Fruit fly (Drosophila melanogaster): ENCODE measurements around the gene CG32797.
A peak's percentile ranks its signal among the peaks of the same experiment; 100 is the strongest.

Gene CG32797

DNA sequence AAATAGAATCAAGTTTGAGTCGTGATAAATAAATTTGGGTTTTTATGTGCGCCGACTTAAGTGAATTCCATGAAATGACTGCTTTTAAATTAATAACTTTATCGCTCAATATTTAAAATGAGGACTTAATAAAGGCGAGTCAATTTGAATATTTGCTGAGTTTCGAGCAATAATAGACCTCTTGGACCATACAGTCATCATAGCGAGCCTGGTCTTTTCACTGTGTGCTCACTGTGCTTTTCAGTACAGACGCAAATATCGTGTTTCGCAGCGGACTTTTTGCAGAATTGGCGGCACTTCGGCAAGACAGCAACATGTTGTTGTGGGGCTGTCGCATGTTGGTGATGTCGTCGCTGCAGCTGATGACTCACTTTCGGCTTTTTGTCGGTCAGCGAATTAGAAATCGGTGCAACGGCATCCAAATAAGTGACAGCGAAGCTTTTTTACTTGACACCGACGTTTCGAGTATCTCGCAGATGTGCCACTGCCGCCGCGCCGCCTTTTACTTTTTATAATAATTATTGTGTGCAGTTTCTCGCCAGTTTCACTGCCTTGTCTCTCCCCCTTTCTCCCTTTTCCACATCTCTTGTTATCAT is 32.3 kb upstream of the CG32797 start (continued):
- TF ChIP-seq CG4318 (GFP tag; optimal IDR thresholded peaks at IDR 0.05) (no peak), CG34406 (GFP tag; optimal IDR thresholded peaks at IDR 0.05) (no peak), eg (GFP tag; IDR thresholded peaks at IDR 0.05) (peak; percentile 51; the same call in 1 of the 3 replicates), CG7368 (GFP tag; optimal IDR thresholded peaks at IDR 0.05) (no peak), OdsH (GFP tag; optimal IDR thresholded peaks at IDR 0.05) (no peak), esn (GFP tag; optimal IDR thresholded peaks at IDR 0.05) (no peak), CG32006 (GFP tag; optimal IDR thresholded peaks at IDR 0.05) (peak; percentile 5), CG3919 (GFP tag; optimal IDR thresholded peaks at IDR 0.05) (no peak), fkh (GFP tag; optimal IDR thresholded peaks at IDR 0.05) (no peak), CG8119 (GFP tag; IDR thresholded peaks at IDR 0.05) (no peak), Smox (GFP tag; optimal IDR thresholded peaks at IDR 0.05) (no peak), CG6163 (GFP tag; IDR thresholded peaks at IDR 0.05) (0 out of 3 replicates have a peak, but pooled peaks have one; percentile 41), dsx (GFP tag; optimal IDR thresholded peaks at IDR 0.05; ENCODE audit: poor library complexity, severe bottlenecking) (no peak), vri (GFP tag; optimal IDR thresholded peaks at IDR 0.05) (no peak), dac (GFP tag; optimal IDR thresholded peaks at IDR 0.05) (no peak), CG3032 (tag; optimal IDR thresholded peaks at IDR 0.05) (no peak), CG8632 (GFP tag; optimal IDR thresholded peaks at IDR 0.05) (no peak), Eip75B (GFP tag; optimal IDR thresholded peaks at IDR 0.05) (no peak), CG31627 (GFP tag; optimal IDR thresholded peaks at IDR 0.05) (no peak), CG10669 (GFP tag; optimal IDR thresholded peaks at IDR 0.05) (no peak)

DNA sequence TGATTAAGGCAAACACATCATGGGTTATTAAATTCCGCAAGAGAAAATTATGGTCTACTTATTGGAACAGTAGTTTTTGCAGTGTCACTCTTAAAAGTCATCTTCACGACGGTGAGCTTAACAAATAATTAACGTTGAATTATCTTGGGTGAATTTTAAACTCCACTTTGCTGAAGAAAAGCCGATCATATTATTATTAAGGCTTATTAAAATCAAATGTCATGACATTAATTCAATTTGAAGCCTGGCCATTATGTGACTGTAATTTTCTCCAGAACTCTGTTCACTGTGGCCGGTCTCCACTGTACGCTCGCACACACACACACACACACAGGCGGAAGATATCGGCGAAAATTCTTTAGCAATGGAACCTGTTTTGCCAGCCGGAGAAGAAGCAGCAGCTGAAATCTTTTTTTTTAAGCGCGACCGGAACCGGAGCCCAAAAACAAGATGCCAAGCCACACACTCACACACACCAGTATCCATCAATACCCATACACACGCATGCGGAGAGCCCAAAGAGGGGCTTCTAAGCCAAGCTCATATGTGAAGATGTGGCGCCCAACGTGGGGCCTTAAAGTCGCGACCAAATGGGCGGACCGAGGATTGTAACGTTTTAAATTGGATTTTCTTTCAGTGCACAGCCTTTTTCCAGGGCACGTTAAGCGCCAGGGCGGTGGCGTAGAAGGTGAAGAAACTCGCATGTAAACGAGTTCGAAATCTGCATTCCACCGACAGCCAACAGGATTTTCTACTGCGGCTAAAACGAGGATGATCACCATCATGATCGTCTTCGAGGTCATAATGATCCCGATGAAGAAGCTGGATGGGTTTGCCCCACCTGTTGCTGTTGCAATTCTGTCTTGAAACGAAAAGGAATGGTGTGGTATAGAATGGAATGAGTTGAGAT is 29.9 kb upstream of the CG32797 start:
- TF ChIP-seq fd59A (GFP tag; optimal IDR thresholded peaks at IDR 0.05), result peak; percentile 52
- TF ChIP-seq CG32006 (GFP tag; optimal IDR thresholded peaks at IDR 0.05), result peak; percentile 70
- peak; percentile 69 for TF ChIP-seq esn (GFP tag; optimal IDR thresholded peaks at IDR 0.05)
- TF ChIP-seq Ets21C (GFP tag; optimal IDR thresholded peaks at IDR 0.05), result peak; percentile 56
- peak; percentile 57 for TF ChIP-seq Sox102F (GFP tag; optimal IDR thresholded peaks at IDR 0.05)
- peak; percentile 55 for TF ChIP-seq topi (GFP tag; optimal IDR thresholded peaks at IDR 0.05)
- TF ChIP-seq Blimp-1 (GFP tag; optimal IDR thresholded peaks at IDR 0.05), result no peak
- TF ChIP-seq dac (GFP tag; optimal IDR thresholded peaks at IDR 0.05), result no peak
- TF ChIP-seq salr (GFP tag; optimal IDR thresholded peaks at IDR 0.05), result peak in 1 of 2 experiments; percentile 74
- no peak for TF ChIP-seq Eip93F (GFP tag; optimal IDR thresholded peaks at IDR 0.05)
- peak; percentile 72 for TF ChIP-seq Sox14 (GFP tag; optimal IDR thresholded peaks at IDR 0.05)
- TF ChIP-seq CG3032 (tag; optimal IDR thresholded peaks at IDR 0.05), result peak; percentile 35
- no peak for TF ChIP-seq CG9139 (GFP tag; optimal IDR thresholded peaks at IDR 0.05)
- peak; percentile 33 for TF ChIP-seq CG34406 (GFP tag; optimal IDR thresholded peaks at IDR 0.05)
- TF ChIP-seq Sox15 (GFP tag; optimal IDR thresholded peaks at IDR 0.05), result no peak
- peak; percentile 12 for TF ChIP-seq CG4318 (GFP tag; optimal IDR thresholded peaks at IDR 0.05)
- TF ChIP-seq Hr38 (GFP tag; optimal IDR thresholded peaks at IDR 0.05), result no peak
- peak; percentile 60 for TF ChIP-seq CG6792 (GFP tag; optimal IDR thresholded peaks at IDR 0.05)
- TF ChIP-seq Ets96B (tag; optimal IDR thresholded peaks at IDR 0.05), result peak; percentile 15
- no peak for TF ChIP-seq CG6276 (GFP tag; optimal IDR thresholded peaks at IDR 0.05)
- TF ChIP-seq CG8632 (GFP tag; optimal IDR thresholded peaks at IDR 0.05), result peak; percentile 53
- peak; percentile 58 for TF ChIP-seq CG1621 (tag; optimal IDR thresholded peaks at IDR 0.05)
- TF ChIP-seq fd85E (GFP tag; optimal IDR thresholded peaks at IDR 0.05), result no peak
- TF ChIP-seq CG15336 (GFP tag; IDR thresholded peaks at IDR 0.05), result peak; percentile 22; the same call in 1 of the 2 replicates
- TF ChIP-seq Eip75B (GFP tag; optimal IDR thresholded peaks at IDR 0.05), result peak; percentile 57
- no peak for TF ChIP-seq CG6854 (GFP tag; optimal IDR thresholded peaks at IDR 0.05)
- no peak for TF ChIP-seq CG11762 (GFP tag; optimal IDR thresholded peaks at IDR 0.05; ENCODE audit: insufficient read depth)
- TF ChIP-seq vri (GFP tag; optimal IDR thresholded peaks at IDR 0.05), result peak; percentile 23
- peak; percentile 82 for TF ChIP-seq svp (GFP tag)
- TF ChIP-seq CG3919 (GFP tag; optimal IDR thresholded peaks at IDR 0.05), result peak; percentile 70
- TF ChIP-seq CG11902 (GFP tag; optimal IDR thresholded peaks at IDR 0.05), result peak; percentile 38
- TF ChIP-seq acj6 (GFP tag; optimal IDR thresholded peaks at IDR 0.05), result peak; percentile 62
- 0 out of 3 replicates have a peak, but pooled peaks have one; percentile 29 for TF ChIP-seq CG6163 (GFP tag; IDR thresholded peaks at IDR 0.05)
- TF ChIP-seq Met (GFP tag; optimal IDR thresholded peaks at IDR 0.05), result peak; percentile 69
- peak; percentile 22 for TF ChIP-seq dsx (GFP tag; optimal IDR thresholded peaks at IDR 0.05; ENCODE audit: poor library complexity, severe bottlenecking)
- TF ChIP-seq Smox (GFP tag; optimal IDR thresholded peaks at IDR 0.05), result peak; percentile 67
- TF ChIP-seq CG8319 (GFP tag; optimal IDR thresholded peaks at IDR 0.05), result no peak
- peak; percentile 42; the same call in 2 of the 3 replicates for TF ChIP-seq CG8119 (GFP tag; IDR thresholded peaks at IDR 0.05)

Data from whole organism, prepupa.